Fruit fly (Drosophila melanogaster): ENCODE data around the gene slx1.

Gene slx1

dm6 chr3R:4641616-4642102, at the start of gene slx1, which contains the start of the genes CG9775 and MED31:
slx1 (plus strand) TSS chr3R:4641963.
CG9775 (minus strand) TSS chr3R:4641838.
MED31 (plus strand) TSS chr3R:4641963.
- TF ChIP-seq CG8765 (GFP tag; IDR thresholded peaks at IDR 0.05) (0 out of 2 replicates have a peak, but pooled peaks have one; percentile 58), Opbp (GFP tag; IDR thresholded peaks at IDR 0.05; ENCODE audit: partially characterized antibody) (no peak), CG32767 (GFP tag; IDR thresholded peaks at IDR 0.05) (no peak), sens (GFP tag) (peak; percentile 94), Fer2 (tag; optimal IDR thresholded peaks at IDR 0.05) (peak; percentile 63), B-H2 (GFP tag; optimal IDR thresholded peaks at IDR 0.05) (peak; percentile 50), pan (optimal IDR thresholded peaks at IDR 0.05) (no peak), pan (GFP tag; optimal IDR thresholded peaks at IDR 0.05 in 1 of 2, IDR thresholded peaks at IDR 0.05 in 1 of 2) (peak in 1 of 2 experiments; percentile 75), Atf6 (GFP tag; IDR thresholded peaks at IDR 0.05) (peak; percentile 64), insv (GFP tag; optimal IDR thresholded peaks at IDR 0.05) (peak in 1 of 2 experiments; percentile 14), sr (GFP tag; IDR thresholded peaks at IDR 0.05) (no peak), CG2199 (GFP tag; IDR thresholded peaks at IDR 0.05) (no peak), hkb (optimal IDR thresholded peaks at IDR 0.05) (no peak), hkb (GFP tag; IDR thresholded peaks at IDR 0.05) (peak; percentile 60), Nf-YC (tag; optimal IDR thresholded peaks at IDR 0.05) (peak; percentile 74), CG11504 (tag; optimal IDR thresholded peaks at IDR 0.05) (peak; percentile 86), CG15269 (tag; optimal IDR thresholded peaks at IDR 0.05) (no peak), CG11456 (GFP tag; IDR thresholded peaks at IDR 0.05) (no peak; the same call in 2 of the 3 replicates), CG12104 (GFP tag; optimal IDR thresholded peaks at IDR 0.05) (peak; percentile 58), CG4820 (GFP tag; optimal IDR thresholded peaks at IDR 0.05) (peak; percentile 74), Ssrp (tag; optimal IDR thresholded peaks at IDR 0.05) (peak; percentile 80), CG13296 (GFP tag; optimal IDR thresholded peaks at IDR 0.05) (peak; percentile 40), Ptx1 (GFP tag; IDR thresholded peaks at IDR 0.05) (peak; percentile 83), CG18619 (GFP tag; optimal IDR thresholded peaks at IDR 0.05) (peak; percentile 68), CG6254 (GFP tag; optimal IDR thresholded peaks at IDR 0.05) (peak; percentile 65), sim (GFP tag; IDR thresholded peaks at IDR 0.05) (no peak), amos (GFP tag; IDR thresholded peaks at IDR 0.05; ENCODE audit: partially characterized antibody) (peak; percentile 20; the same call in 1 of the 2 replicates), Hr51 (GFP tag; optimal IDR thresholded peaks at IDR 0.05) (peak in 1 of 2 experiments; percentile 83), CG10321 (GFP tag; IDR thresholded peaks at IDR 0.05) (no peak), zen (tag; optimal IDR thresholded peaks at IDR 0.05) (peak; percentile 81), ase (GFP tag; IDR thresholded peaks at IDR 0.05) (peak; percentile 67; the same call in 2 of the 3 replicates), unpg (GFP tag; optimal IDR thresholded peaks at IDR 0.05) (peak; percentile 87), CG18599 (GFP tag; optimal IDR thresholded peaks at IDR 0.05) (peak; percentile 78), CG7271 (tag; optimal IDR thresholded peaks at IDR 0.05) (peak; percentile 17), Rx (GFP tag; IDR thresholded peaks at IDR 0.05) (peak; percentile 45), CG7372 (GFP tag; IDR thresholded peaks at IDR 0.05) (peak; percentile 75), fd96Cb (tag; optimal IDR thresholded peaks at IDR 0.05) (peak; percentile 76), ato (GFP tag; IDR thresholded peaks at IDR 0.05; ENCODE audit: partially characterized antibody) (no peak), CG17829 (tag; optimal IDR thresholded peaks at IDR 0.05) (peak; percentile 90), CG12769 (tag; optimal IDR thresholded peaks at IDR 0.05) (peak; percentile 22), ro (GFP tag; IDR thresholded peaks at IDR 0.05) (no peak), CG11695 (GFP tag; IDR thresholded peaks at IDR 0.05) (peak; percentile 81), CG11085 (GFP tag; IDR thresholded peaks at IDR 0.05) (peak; percentile 60; the same call in 1 of the 2 replicates), CG10366 (GFP tag; IDR thresholded peaks at IDR 0.05) (peak; percentile 52), tx (GFP tag; optimal IDR thresholded peaks at IDR 0.05) (peak; percentile 8), H15 (GFP tag; IDR thresholded peaks at IDR 0.05) (peak; percentile 52; the same call in 1 of the 3 replicates), sc (optimal IDR thresholded peaks at IDR 0.05) (no peak), sc (GFP tag; optimal IDR thresholded peaks at IDR 0.05) (peak; percentile 65), lov (optimal IDR thresholded peaks at IDR 0.05) (no peak), lov (GFP tag; IDR thresholded peaks at IDR 0.05) (0 out of 3 replicates have a peak, but pooled peaks have one; percentile 60), HHEX (GFP tag; optimal IDR thresholded peaks at IDR 0.05) (peak; percentile 59)
